Worm (Caenorhabditis elegans) whole organism, L1 larva: ENCODE measurements around the gene unc-83.

Experiments used
- F16B12.6 ChIP-seq: fragments of 150-350 bp; optimal IDR thresholded peaks from 2 replicates; lab custom pipeline; 2014; ENCODE audit warnings: missing biosample characterization, missing genetic modification characterization
- Y116A8C.19 ChIP-seq: sonication (generic microtip); optimal IDR thresholded peaks from 2 replicates; lab custom pipeline; 2016; ENCODE audit warnings: missing compliant biosample characterization, missing genetic modification characterization, borderline replicate concordance
- blmp-1 ChIP-seq: fragments of 150-350 bp; optimal IDR thresholded peaks from 2 replicates; lab custom pipeline; 2014; ENCODE audit warnings: missing biosample characterization, missing genetic modification characterization
- ceh-63 ChIP-seq: fragments of 200-800 bp; sonication (Bioruptor generic); optimal IDR thresholded peaks from 2 replicates; lab custom pipeline; 2018; ENCODE audit warnings: mild to moderate bottlenecking, missing genetic modification characterization, missing compliant biosample characterization
- ceh-82 ChIP-seq, 3 experiments: fragments of 150-350 bp in 1 of 3; sonication (generic microtip) in 2 of 3; optimal IDR thresholded peaks; 2 replicates each; lab custom pipeline; 2014 to 2017; ENCODE audit warnings: missing biosample characterization in 3 of 3, missing genetic modification characterization in 3 of 3
- ceh-90 ChIP-seq: sonication (generic microtip); optimal IDR thresholded peaks from 2 replicates; lab custom pipeline; 2016; ENCODE audit warnings: missing genetic modification characterization, missing compliant biosample characterization
- ces-1 ChIP-seq: fragments of 150-350 bp; optimal IDR thresholded peaks from 2 replicates; lab custom pipeline; 2014; ENCODE audit warnings: missing biosample characterization, missing genetic modification reagents, missing genetic modification characterization
- dpl-1 ChIP-seq, 3 experiments: fragments of 150-350 bp in 2 of 3; sonication (generic microtip) in 1 of 3; optimal IDR thresholded peaks; 2 replicates each; lab custom pipeline; 2014 to 2017; ENCODE audit warnings: missing biosample characterization in 3 of 3, missing genetic modification characterization in 3 of 3, missing genetic modification reagents in 3 of 3
- efl-1 ChIP-seq, 4 experiments: fragments of 150-350 bp; optimal IDR thresholded peaks in 3 of 4; peaks in 1 of 4; 1 replicate in 1 of 4; 2 replicates in 3 of 4; lab custom pipeline; 2014; ENCODE audit warnings: missing biosample characterization in 2 of 4, missing genetic modification characterization in 2 of 4, missing genetic modification reagents in 2 of 4
- efl-3 ChIP-seq: fragments of 200-800 bp; sonication (Bioruptor generic); optimal IDR thresholded peaks from 2 replicates; lab custom pipeline; 2018; ENCODE audit warnings: mild to moderate bottlenecking, missing genetic modification characterization, missing compliant biosample characterization
- elt-2 ChIP-seq: sonication (generic microtip); optimal IDR thresholded peaks from 2 replicates; lab custom pipeline; 2016; ENCODE audit warnings: missing genetic modification characterization, mild to moderate bottlenecking, inconsistent platforms, missing compliant biosample characterization, missing genetic modification reagents
- elt-3 ChIP-seq, 6 experiments: fragments of 150-350 bp in 1 of 6; sonication (generic microtip); optimal IDR thresholded peaks; 2 replicates each; lab custom pipeline; 2017 to 2018; ENCODE audit warnings: missing biosample characterization in 6 of 6, missing genetic modification characterization in 6 of 6, inconsistent platforms in 1 of 6
- ets-5 ChIP-seq: fragments of 200-800 bp; sonication (Bioruptor generic); IDR thresholded peaks from 2 replicates; pipeline ENCODE4 v1.3.6; 2022; ENCODE audit warnings: missing genetic modification characterization, missing compliant biosample characterization
- fkh-4 ChIP-seq: sonication (generic microtip); optimal IDR thresholded peaks from 2 replicates; lab custom pipeline; 2016; ENCODE audit warnings: missing compliant biosample characterization, missing genetic modification characterization, borderline replicate concordance
- fkh-8 ChIP-seq: sonication (generic microtip); optimal IDR thresholded peaks from 2 replicates; lab custom pipeline; 2016; ENCODE audit warnings: mild to moderate bottlenecking, missing genetic modification characterization, missing compliant biosample characterization
- hlh-4 ChIP-seq: sonication (generic microtip); optimal IDR thresholded peaks from 2 replicates; lab custom pipeline; 2016; ENCODE audit warnings: mild to moderate bottlenecking, missing genetic modification characterization, missing compliant biosample characterization
- lin-13 ChIP-seq: fragments of 150-350 bp; optimal IDR thresholded peaks from 2 replicates; lab custom pipeline; 2014; ENCODE audit warnings: missing biosample characterization, missing genetic modification reagents, missing genetic modification characterization
- lin-39 ChIP-seq: fragments of 150-350 bp; optimal IDR thresholded peaks from 2 replicates; lab custom pipeline; 2014; ENCODE audit warnings: missing biosample characterization, missing genetic modification reagents, missing genetic modification characterization
- lsy-2 ChIP-seq, 2 experiments: fragments of 150-350 bp; optimal IDR thresholded peaks; 2 replicates each; lab custom pipeline; 2014; ENCODE audit warnings: missing biosample characterization in 2 of 2, missing genetic modification characterization in 2 of 2
- mdl-1 ChIP-seq, 2 experiments: fragments of 150-350 bp; optimal IDR thresholded peaks; 2 replicates each; lab custom pipeline; 2014 to 2017; ENCODE audit warnings: missing biosample characterization in 2 of 2, missing genetic modification characterization in 2 of 2, inconsistent platforms in 1 of 2
- nhr-11 ChIP-seq: fragments of 150-350 bp; optimal IDR thresholded peaks from 2 replicates; lab custom pipeline; 2014; ENCODE audit warnings: missing biosample characterization, missing genetic modification characterization
- nhr-19 ChIP-seq: fragments of 200-800 bp; sonication (Bioruptor generic); conservative IDR thresholded peaks from 2 replicates; pipeline ENCODE4 v1.3.6; 2022; ENCODE audit warnings: missing genetic modification characterization, missing compliant biosample characterization
- nhr-20 ChIP-seq: sonication (generic microtip); optimal IDR thresholded peaks from 2 replicates; lab custom pipeline; 2016; ENCODE audit warnings: mild to moderate bottlenecking, missing genetic modification characterization, missing compliant biosample characterization
- nhr-237 ChIP-seq: fragments of 150-350 bp; optimal IDR thresholded peaks from 2 replicates; lab custom pipeline; 2014; ENCODE audit warnings: missing biosample characterization, missing genetic modification characterization
- nhr-28 ChIP-seq: fragments of 150-350 bp; optimal IDR thresholded peaks from 2 replicates; lab custom pipeline; 2014; ENCODE audit warnings: missing biosample characterization, missing genetic modification characterization
- nhr-47 ChIP-seq: sonication (generic microtip); optimal IDR thresholded peaks from 2 replicates; lab custom pipeline; 2016; ENCODE audit warnings: mild to moderate bottlenecking, missing genetic modification characterization, moderate library complexity, missing compliant biosample characterization
- nhr-84 ChIP-seq: sonication (generic microtip); optimal IDR thresholded peaks from 2 replicates; lab custom pipeline; 2017; ENCODE audit warnings: missing biosample characterization, missing genetic modification characterization
- nhr-85 ChIP-seq: sonication (generic microtip); peaks from one replicate; lab custom pipeline; 2016; ENCODE audit warnings: missing genetic modification characterization, inconsistent platforms, missing compliant biosample characterization
- pag-3 ChIP-seq: sonication (generic microtip); optimal IDR thresholded peaks from 2 replicates; lab custom pipeline; 2017; ENCODE audit warnings: missing genetic modification characterization, mild to moderate bottlenecking, missing compliant biosample characterization, antibody characterized with exemption, borderline replicate concordance; ENCODE audit not compliant: insufficient read depth
- pax-3 ChIP-seq: fragments of 200-800 bp; sonication (Bioruptor generic); optimal IDR thresholded peaks from 2 replicates; lab custom pipeline; 2018; ENCODE audit warnings: mild to moderate bottlenecking, missing genetic modification characterization, moderate library complexity, missing compliant biosample characterization
- snpc-4 ChIP-seq: fragments of 150-350 bp; optimal IDR thresholded peaks from 2 replicates; lab custom pipeline; 2014; ENCODE audit warnings: missing biosample characterization, missing genetic modification characterization
- snu-23 ChIP-seq: sonication (generic microtip); optimal IDR thresholded peaks from 2 replicates; lab custom pipeline; 2016; ENCODE audit warnings: missing genetic modification characterization, missing compliant biosample characterization
- sox-4 ChIP-seq: sonication (generic microtip); optimal IDR thresholded peaks from 2 replicates; lab custom pipeline; 2016; ENCODE audit warnings: missing genetic modification characterization, missing compliant biosample characterization
- sptf-1 ChIP-seq: fragments of 150-350 bp; optimal IDR thresholded peaks from 2 replicates; lab custom pipeline; 2014; ENCODE audit warnings: missing biosample characterization, missing genetic modification characterization
- sup-37 ChIP-seq: fragments of 200-800 bp; sonication (Bioruptor generic); optimal IDR thresholded peaks from 2 replicates; lab custom pipeline; 2018; ENCODE audit warnings: mild to moderate bottlenecking, missing genetic modification characterization, missing compliant biosample characterization
- swsn-7 ChIP-seq: sonication (generic microtip); optimal IDR thresholded peaks from 2 replicates; lab custom pipeline; 2016; ENCODE audit warnings: missing genetic modification characterization, missing compliant biosample characterization
- tbx-2 ChIP-seq: sonication (generic microtip); optimal IDR thresholded peaks from 2 replicates; lab custom pipeline; 2016; ENCODE audit warnings: missing genetic modification characterization, missing compliant biosample characterization
- tlp-1 ChIP-seq: fragments of 150-350 bp; optimal IDR thresholded peaks from 2 replicates; lab custom pipeline; 2014; ENCODE audit warnings: missing biosample characterization, missing genetic modification characterization
- unc-130 ChIP-seq: fragments of 150-350 bp; optimal IDR thresholded peaks from 2 replicates; lab custom pipeline; 2017; ENCODE audit warnings: missing biosample characterization, missing genetic modification characterization, inconsistent platforms
- unc-30 ChIP-seq: sonication (generic microtip); optimal IDR thresholded peaks from 2 replicates; lab custom pipeline; 2017; ENCODE audit warnings: missing biosample characterization, missing genetic modification characterization
- unc-62 ChIP-seq: fragments of 150-350 bp; optimal IDR thresholded peaks from 2 replicates; lab custom pipeline; 2014; ENCODE audit warnings: missing biosample characterization, missing genetic modification reagents, missing genetic modification characterization
- unc-86 ChIP-seq: sonication (generic microtip); optimal IDR thresholded peaks from 2 replicates; lab custom pipeline; 2016; ENCODE audit warnings: missing genetic modification characterization, missing compliant biosample characterization
- unc-98 ChIP-seq: fragments of 200-800 bp; sonication (Bioruptor generic); IDR thresholded peaks from 2 replicates; pipeline ENCODE4 v1.3.6; 2022; ENCODE audit warnings: missing genetic modification characterization, missing compliant biosample characterization
- vab-15 ChIP-seq: sonication (generic microtip); optimal IDR thresholded peaks from 2 replicates; lab custom pipeline; 2017; ENCODE audit warnings: missing genotype, mild to moderate bottlenecking, missing genetic modification characterization, missing compliant biosample characterization
- zag-1 ChIP-seq: fragments of 150-350 bp; optimal IDR thresholded peaks from 2 replicates; lab custom pipeline; 2014; ENCODE audit warnings: missing biosample characterization, missing genetic modification characterization

The unc-83 gene

ce11 chrV:6503158-6503557 lies 38.3 kb downstream of the unc-83 start (continued):
- peak; percentile 18 for TF ChIP-seq tbx-2
- TF ChIP-seq unc-86 (tag; lab: Kevin White, UChicago) = no peak
- no peak for TF ChIP-seq unc-98 (GFP tag; lab: Robert Waterston, UW)
- TF ChIP-seq sptf-1 (tag; lab: Kevin White, UChicago) = no peak
- TF ChIP-seq lin-13 (GFP tag; lab: Kevin White, UChicago) = no peak
- TF ChIP-seq F16B12.6 (tag; lab: Kevin White, UChicago) = no peak
- TF ChIP-seq unc-30 (tag; lab: Kevin White, UChicago) = no peak
- no peak for TF ChIP-seq nhr-11 (tag; lab: Kevin White, UChicago)
- TF ChIP-seq nhr-84 = no peak
- no peak for TF ChIP-seq snpc-4 (tag; lab: Kevin White, UChicago)
- TF ChIP-seq tlp-1 (tag; lab: Kevin White, UChicago) = no peak
- TF ChIP-seq elt-2 = no peak
- no peak for TF ChIP-seq pax-3 (tag; lab: Kevin White, UChicago)
- TF ChIP-seq dpl-1 (GFP tag; optimal IDR thresholded peaks at IDR 0.05; lab: Kevin White, UChicago) = no peak
- TF ChIP-seq efl-1 (optimal IDR thresholded peaks at IDR 0.05; lab: Kevin White, UChicago) = no peak
- TF ChIP-seq efl-1 (GFP tag; optimal IDR thresholded peaks at IDR 0.05 in 1 of 2; lab: Kevin White, UChicago) = peak in 1 of 2 experiments; percentile 94

- TF ChIP-seq sup-37 = no peak
- no peak for TF ChIP-seq sox-4 (tag; lab: Kevin White, UChicago)
- TF ChIP-seq elt-3 (tag; optimal IDR thresholded peaks at IDR 0.05; lab: Kevin White, UChicago) = peak in 2 of 6 experiments; percentile 11 to 55
- TF ChIP-seq hlh-4 (tag; lab: Kevin White, UChicago) = no peak
- peak; percentile 83 for TF ChIP-seq blmp-1 (tag; lab: Kevin White, UChicago)
- TF ChIP-seq nhr-28 (tag; lab: Kevin White, UChicago) = no peak
- no peak for TF ChIP-seq F16B12.6 (tag; lab: Kevin White, UChicago)
- TF ChIP-seq mdl-1 (tag; optimal IDR thresholded peaks at IDR 0.05; lab: Kevin White, UChicago) = no peak
- no peak for TF ChIP-seq nhr-11 (tag; lab: Kevin White, UChicago)
- TF ChIP-seq nhr-85 = peak; percentile 56
- peak in 1 of 2 experiments; percentile 17 for TF ChIP-seq lsy-2 (tag; optimal IDR thresholded peaks at IDR 0.05; lab: Kevin White, UChicago)
- no peak for TF ChIP-seq efl-3 (GFP tag; lab: Kevin White, UChicago)
- no peak for TF ChIP-seq zag-1 (tag; lab: Kevin White, UChicago)
These were observed 39.4 kb downstream of the unc-83 start, which contains the start of gene moc-2 for ce11 chrV:6504131-6504827. Gene moc-2, minus strand, starts transcription at chrV:6504181.

- TF ChIP-seq dpl-1 (GFP tag; optimal IDR thresholded peaks at IDR 0.05; lab: Kevin White, UChicago) (peak; percentile 13 to 39 (median 34)), ceh-90 (tag; lab: Kevin White, UChicago) (no peak), tbx-2 (peak; percentile 72), nhr-28 (tag; lab: Kevin White, UChicago) (no peak), ceh-82 (tag; optimal IDR thresholded peaks at IDR 0.05; lab: Kevin White, UChicago) (peak in 1 of 3 experiments; percentile 10), ces-1 (GFP tag; lab: Kevin White, UChicago) (no peak), unc-130 (no peak), ets-5 (GFP tag; lab: Robert Waterston, UW) (no peak), unc-62 (GFP tag; lab: Kevin White, UChicago) (no peak), nhr-20 (tag; lab: Kevin White, UChicago) (peak; percentile 93), lsy-2 (tag; optimal IDR thresholded peaks at IDR 0.05; lab: Kevin White, UChicago) (peak; percentile 8 to 47), mdl-1 (tag; optimal IDR thresholded peaks at IDR 0.05; lab: Kevin White, UChicago) (peak in 1 of 2 experiments; percentile 83), Y116A8C.19 (tag; lab: Kevin White, UChicago) (no peak), pag-3 (tag; lab: Kevin White, UChicago) (no peak), nhr-19 (GFP tag; lab: Robert Waterston, UW) (peak; percentile 69), elt-3 (tag; optimal IDR thresholded peaks at IDR 0.05; lab: Kevin White, UChicago) (peak in 4 of 6 experiments; percentile 74 to 91 (median 82)), lin-39 (tag; lab: Kevin White, UChicago) (no peak), lin-13 (GFP tag; lab: Kevin White, UChicago) (peak; percentile 37), vab-15 (tag; lab: Kevin White, UChicago) (peak; percentile 16), fkh-4 (tag; lab: Kevin White, UChicago) (no peak), efl-3 (GFP tag; lab: Kevin White, UChicago) (no peak), swsn-7 (tag; lab: Kevin White, UChicago) (no peak), nhr-85 (peak; percentile 99), nhr-47 (tag; lab: Kevin White, UChicago) (peak; percentile 45), snu-23 (peak; percentile 84), ceh-63 (GFP tag; lab: Kevin White, UChicago) (no peak), nhr-237 (tag; lab: Kevin White, UChicago) (no peak), sup-37 (no peak), blmp-1 (tag; lab: Kevin White, UChicago) (peak; percentile 85), fkh-8 (tag; lab: Kevin White, UChicago) (no peak)
These were observed 40.5 kb downstream of the unc-83 start, which contains the start of gene W01A11.7 for ce11 chrV:6505339-6505811. Gene W01A11.7, minus strand, starts transcription at chrV:6505389.
